Fruit fly (Drosophila melanogaster) whole organism, embryonic: Measurements from ENCODE around the gene CG32187.

ENCODE experiments used
- ATbp ChIP-seq: fragments of 200-800 bp; sonication (Bioruptor generic); optimal IDR thresholded peaks from 2 replicates; lab custom pipeline; 2017; ENCODE audit warnings: missing biosample characterization, mild to moderate bottlenecking, missing genetic modification characterization, missing genetic modification reagents
- Bteb2 ChIP-seq: fragments of 200-800 bp; sonication (Bioruptor generic); optimal IDR thresholded peaks from 2 replicates; lab custom pipeline; 2016; ENCODE audit warnings: missing biosample characterization, missing genetic modification characterization
- CG1024 ChIP-seq: fragments of 200-800 bp; sonication (Bioruptor generic); IDR thresholded peaks from 2 replicates; pipeline ENCODE4 v1.3.6; 2022; ENCODE audit warnings: missing biosample characterization, missing genetic modification characterization
- CG10462 ChIP-seq: fragments of 200-800 bp; sonication (Bioruptor generic); optimal IDR thresholded peaks from 2 replicates; lab custom pipeline; 2016; ENCODE audit warnings: missing biosample characterization, missing genetic modification characterization
- CG12659 ChIP-seq: fragments of 200-800 bp; sonication (Bioruptor generic); optimal IDR thresholded peaks from 3 replicates; lab custom pipeline; 2017; ENCODE audit warnings: mild to moderate bottlenecking, missing biosample characterization, missing genetic modification reagents, missing genetic modification characterization
- CG13123 ChIP-seq: fragments of 200-800 bp; sonication (Bioruptor generic); optimal IDR thresholded peaks from 2 replicates; lab custom pipeline; 2016; ENCODE audit warnings: missing biosample characterization, missing genetic modification characterization
- CG13894 ChIP-seq: fragments of 200-800 bp; sonication (Bioruptor generic); optimal IDR thresholded peaks from 3 replicates; lab custom pipeline; 2018; ENCODE audit warnings: missing biosample characterization, mild to moderate bottlenecking, missing genetic modification characterization, moderate library complexity
- CG15073 ChIP-seq: fragments of 200-800 bp; sonication (Bioruptor generic); optimal IDR thresholded peaks from 2 replicates; lab custom pipeline; 2016; ENCODE audit warnings: missing biosample characterization, missing genetic modification characterization
- CG18262 ChIP-seq: fragments of 200-800 bp; optimal IDR thresholded peaks from 3 replicates; lab custom pipeline; 2019; ENCODE audit warnings: missing biosample characterization, mild to moderate bottlenecking, missing genetic modification characterization, moderate library complexity
- CG2116 ChIP-seq: fragments of 200-800 bp; sonication (Bioruptor generic); optimal IDR thresholded peaks from 3 replicates; lab custom pipeline; 2018; ENCODE audit warnings: missing biosample characterization, mild to moderate bottlenecking, missing genetic modification characterization
- CG2202 ChIP-seq: fragments of 200-800 bp; sonication (Bioruptor generic); optimal IDR thresholded peaks from 2 replicates; lab custom pipeline; 2018; ENCODE audit warnings: missing biosample characterization, mild to moderate bottlenecking, missing genetic modification characterization
- CG3163 ChIP-seq: fragments of 200-800 bp; sonication (Bioruptor generic); optimal IDR thresholded peaks from 3 replicates; lab custom pipeline; 2016; ENCODE audit warnings: missing biosample characterization, missing genetic modification characterization
- CG6683 ChIP-seq: fragments of 200-800 bp; sonication (Bioruptor generic); optimal IDR thresholded peaks from 2 replicates; lab custom pipeline; 2017; ENCODE audit warnings: missing biosample characterization, mild to moderate bottlenecking, missing genetic modification characterization, missing genetic modification reagents
- CG6689 ChIP-seq: fragments of 200-800 bp; sonication (Bioruptor generic); IDR thresholded peaks from 2 replicates; pipeline ENCODE4 v1.3.6; 2022; ENCODE audit warnings: missing biosample characterization, missing genetic modification characterization
- CG8765 ChIP-seq: fragments of 200-800 bp; sonication (Bioruptor generic); IDR thresholded peaks from 2 replicates; pipeline ENCODE4 v1.3.6; 2022; ENCODE audit warnings: missing biosample characterization, missing genetic modification characterization
- Dfd ChIP-seq, 2 experiments: fragments of >200 bp; optimal IDR thresholded peaks; 2 replicates each; lab custom pipeline; 2017; ENCODE audit warnings: missing biosample characterization in 2 of 2, missing genetic modification characterization in 2 of 2
- Dip3 ChIP-seq: fragments of 200-800 bp; sonication (Bioruptor generic); optimal IDR thresholded peaks from 3 replicates; lab custom pipeline; 2016; ENCODE audit warnings: missing biosample characterization, missing genetic modification characterization
- Fer3 ChIP-seq: fragments of 200-800 bp; sonication (Bioruptor generic); optimal IDR thresholded peaks from 2 replicates; lab custom pipeline; 2018; ENCODE audit warnings: missing biosample characterization, mild to moderate bottlenecking, missing genetic modification characterization, moderate library complexity
- HHEX ChIP-seq: fragments of 200-800 bp; sonication (Bioruptor generic); optimal IDR thresholded peaks from 3 replicates; lab custom pipeline; 2017; ENCODE audit warnings: missing biosample characterization, mild to moderate bottlenecking, missing genetic modification characterization, missing genetic modification reagents
- Hmr ChIP-seq: fragments of 200-800 bp; sonication (Bioruptor generic); optimal IDR thresholded peaks from 3 replicates; lab custom pipeline; 2017; ENCODE audit warnings: mild to moderate bottlenecking, missing biosample characterization, missing genetic modification reagents, missing genetic modification characterization
- Hr39 ChIP-seq: fragments of >200 bp; optimal IDR thresholded peaks from 2 replicates; lab custom pipeline; 2017
- Hr51 ChIP-seq, 2 experiments: fragments of 200-800 bp; sonication (Bioruptor generic); optimal IDR thresholded peaks; 2 replicates in 1 of 2; 3 replicates in 1 of 2; lab custom pipeline; 2016 to 2018; ENCODE audit warnings: missing biosample characterization in 2 of 2, missing genetic modification characterization in 2 of 2, mild to moderate bottlenecking in 1 of 2, moderate library complexity in 1 of 2
- MESR4 ChIP-seq: fragments of 200-800 bp; sonication (Bioruptor generic); optimal IDR thresholded peaks from 2 replicates; lab custom pipeline; 2018; ENCODE audit warnings: missing biosample characterization, mild to moderate bottlenecking, missing genetic modification characterization, moderate library complexity
- Optix ChIP-seq: fragments of 200-800 bp; sonication (Bioruptor generic); IDR thresholded peaks from 3 replicates; pipeline ENCODE4 v1.3.6; 2022; ENCODE audit warnings: missing biosample characterization, missing genetic modification characterization
- Spps ChIP-seq: fragments of 200-800 bp; sonication (Bioruptor generic); optimal IDR thresholded peaks from 2 replicates; lab custom pipeline; 2018; ENCODE audit warnings: missing biosample characterization, mild to moderate bottlenecking, missing genetic modification characterization
- Sry-β ChIP-seq: fragments of 200-800 bp; sonication (Bioruptor generic); optimal IDR thresholded peaks from 2 replicates; lab custom pipeline; 2018; ENCODE audit warnings: missing biosample characterization, mild to moderate bottlenecking, missing genetic modification characterization, moderate library complexity
- bowl ChIP-seq: fragments of 200-800 bp; sonication (Bioruptor generic); IDR thresholded peaks from 2 replicates; pipeline ENCODE4 v1.3.6; 2022; ENCODE audit warnings: missing biosample characterization, missing genetic modification characterization
- cas ChIP-seq: fragments of 200-800 bp; sonication (Bioruptor generic); IDR thresholded peaks from 2 replicates; pipeline ENCODE4 v1.3.6; 2022; ENCODE audit warnings: missing biosample characterization, missing genetic modification characterization
- chinmo ChIP-seq: fragments of 200-800 bp; sonication (Bioruptor generic); IDR thresholded peaks from 4 replicates; pipeline ENCODE4 v1.3.6; 2022; ENCODE audit warnings: missing biosample characterization, missing genetic modification characterization; ENCODE audit not compliant: partially characterized antibody
- crp ChIP-seq, 2 experiments: fragments of 200-800 bp; sonication (Bioruptor generic); optimal IDR thresholded peaks; 2 replicates in 1 of 2; 3 replicates in 1 of 2; lab custom pipeline; 2017; ENCODE audit warnings: missing biosample characterization in 2 of 2, missing genetic modification characterization in 2 of 2, mild to moderate bottlenecking in 1 of 2, moderate library complexity in 1 of 2
- cwo ChIP-seq: fragments of 200-800 bp; sonication (Bioruptor generic); optimal IDR thresholded peaks from 3 replicates; lab custom pipeline; 2017; ENCODE audit warnings: missing biosample characterization, missing genetic modification characterization, mild to moderate bottlenecking, moderate library complexity, missing genetic modification reagents
- emc ChIP-seq: fragments of 200-800 bp; sonication (Bioruptor generic); optimal IDR thresholded peaks from 2 replicates; lab custom pipeline; 2016; ENCODE audit warnings: missing biosample characterization, missing genetic modification characterization
- eyg ChIP-seq: fragments of 200-800 bp; sonication (Bioruptor generic); optimal IDR thresholded peaks from 3 replicates; lab custom pipeline; 2016; ENCODE audit warnings: missing biosample characterization, missing genetic modification characterization
- fd3F ChIP-seq: fragments of 200-800 bp; sonication (Bioruptor generic); optimal IDR thresholded peaks from 2 replicates; lab custom pipeline; 2018; ENCODE audit warnings: missing biosample characterization, mild to moderate bottlenecking, missing genetic modification characterization, moderate library complexity
- gfzf ChIP-seq: fragments of 200-800 bp; sonication (Bioruptor generic); optimal IDR thresholded peaks from 2 replicates; lab custom pipeline; 2016; ENCODE audit warnings: missing biosample characterization, mild to moderate bottlenecking, missing genetic modification characterization, moderate library complexity
- grau ChIP-seq: fragments of 200-800 bp; optimal IDR thresholded peaks from 3 replicates; lab custom pipeline; 2019; ENCODE audit warnings: missing biosample characterization, mild to moderate bottlenecking, missing genetic modification characterization, moderate library complexity
- grn ChIP-seq: fragments of 200-800 bp; sonication (Bioruptor generic); optimal IDR thresholded peaks from 3 replicates; lab custom pipeline; 2017; ENCODE audit warnings: missing biosample characterization, missing genetic modification characterization
- h ChIP-seq: fragments of >200 bp; optimal IDR thresholded peaks from 2 replicates; lab custom pipeline; 2017
- ind ChIP-seq: fragments of 200-800 bp; sonication (Bioruptor generic); optimal IDR thresholded peaks from 3 replicates; lab custom pipeline; 2016; ENCODE audit warnings: missing biosample characterization, missing genetic modification characterization
- insv ChIP-seq, 2 experiments: fragments of 200-800 bp; sonication (Bioruptor generic); optimal IDR thresholded peaks; 3 replicates each; lab custom pipeline; 2016 to 2018; ENCODE audit warnings: missing biosample characterization in 2 of 2, missing genetic modification characterization in 2 of 2
- jing ChIP-seq: fragments of 200-800 bp; sonication (Bioruptor generic); optimal IDR thresholded peaks from 2 replicates; lab custom pipeline; 2018; ENCODE audit warnings: missing biosample characterization, mild to moderate bottlenecking, missing genetic modification characterization
- kah ChIP-seq: fragments of 200-800 bp; sonication (Bioruptor generic); optimal IDR thresholded peaks from 2 replicates; lab custom pipeline; 2018; ENCODE audit warnings: missing biosample characterization, mild to moderate bottlenecking, missing genetic modification characterization
- lov ChIP-seq, 2 experiments: fragments of 200-800 bp in 1 of 2; fragments of >200 bp in 1 of 2; sonication (Bioruptor generic) in 1 of 2; IDR thresholded peaks in 1 of 2; optimal IDR thresholded peaks in 1 of 2; 2 replicates in 1 of 2; 3 replicates in 1 of 2; pipeline versions ENCODE4 v1.3.6 to Lab custom; 2017 to 2022; ENCODE audit warnings: missing biosample characterization in 1 of 2, missing genetic modification characterization in 1 of 2
- nau ChIP-seq: fragments of 200-800 bp; sonication (Bioruptor generic); optimal IDR thresholded peaks from 3 replicates; lab custom pipeline; 2017; ENCODE audit warnings: missing biosample characterization, mild to moderate bottlenecking, missing genetic modification characterization, missing genetic modification reagents
- org-1 ChIP-seq: fragments of 200-800 bp; sonication (Bioruptor generic); optimal IDR thresholded peaks from 2 replicates; lab custom pipeline; 2017; ENCODE audit warnings: missing biosample characterization, missing genetic modification characterization
- rib ChIP-seq: fragments of 200-800 bp; sonication (Bioruptor generic); IDR thresholded peaks from 2 replicates; pipeline ENCODE4 v1.3.6; 2022; ENCODE audit warnings: missing biosample characterization, missing genetic modification characterization
- slbo ChIP-seq: fragments of 200-800 bp; sonication (Bioruptor generic); IDR thresholded peaks from 2 replicates; pipeline ENCODE4 v1.3.6; 2022; ENCODE audit warnings: missing biosample characterization, missing genetic modification characterization
- slou ChIP-seq: fragments of 200-800 bp; sonication (Bioruptor generic); optimal IDR thresholded peaks from 3 replicates; lab custom pipeline; 2016; ENCODE audit warnings: missing biosample characterization, missing genetic modification characterization
- so ChIP-seq: fragments of 200-800 bp; sonication (Bioruptor generic); IDR thresholded peaks from 3 replicates; pipeline ENCODE4 v1.3.6; 2022; ENCODE audit warnings: missing biosample characterization, missing genetic modification characterization
- trem ChIP-seq: fragments of 200-800 bp; optimal IDR thresholded peaks from 3 replicates; lab custom pipeline; 2019; ENCODE audit warnings: missing biosample characterization, mild to moderate bottlenecking, missing genetic modification characterization, moderate library complexity
- vvl ChIP-seq: fragments of 200-800 bp; sonication (Bioruptor generic); IDR thresholded peaks from 2 replicates; pipeline ENCODE4 v1.3.6; 2022; ENCODE audit warnings: missing biosample characterization, missing genetic modification characterization
- zen2 ChIP-seq: fragments of 200-800 bp; sonication (Bioruptor generic); IDR thresholded peaks from 3 replicates; pipeline ENCODE4 v1.3.6; 2022; ENCODE audit warnings: missing biosample characterization, missing genetic modification characterization; ENCODE audit not compliant: partially characterized antibody

Gene CG32187

DNA sequence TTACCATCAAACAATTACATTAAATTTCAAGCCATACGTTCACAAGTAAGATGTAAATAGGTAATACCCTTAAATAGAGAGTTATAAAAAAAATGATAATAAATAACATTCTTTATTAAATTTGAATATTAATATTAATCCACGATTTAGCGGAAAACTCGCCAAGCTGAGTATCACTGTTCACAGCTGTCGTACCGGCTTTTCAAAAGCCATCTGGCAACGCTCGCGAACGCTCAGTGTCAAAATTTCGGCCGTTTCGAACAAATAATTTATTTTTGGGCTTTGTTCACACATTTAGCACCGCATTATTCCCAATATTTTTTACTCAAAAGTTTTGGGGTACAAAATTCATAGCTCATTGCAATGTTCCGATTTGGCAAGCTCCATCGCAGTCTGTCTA is 43.4 kb upstream of the CG32187 start, which contains the start of gene TrpRS-m (continued):
- TF ChIP-seq crp (GFP tag; optimal IDR thresholded peaks at IDR 0.05; lab: Kevin White, UChicago) (peak; percentile 18 to 85), cwo (GFP tag; lab: Kevin White, UChicago) (no peak), vvl (no peak), trem (tag; lab: Kevin White, UChicago) (peak; percentile 7), kah (GFP tag; lab: Kevin White, UChicago) (peak; percentile 8), Hmr (GFP tag; lab: Kevin White, UChicago) (no peak), MESR4 (GFP tag; lab: Kevin White, UChicago) (peak; percentile 19), Bteb2 (GFP tag; lab: Kevin White, UChicago) (no peak), slou (GFP tag; lab: Kevin White, UChicago) (no peak), Sry-β (GFP tag; lab: Kevin White, UChicago) (peak; percentile 92), Hr51 (GFP tag; optimal IDR thresholded peaks at IDR 0.05; lab: Kevin White, UChicago) (no peak), CG13894 (tag; lab: Kevin White, UChicago) (no peak), CG8765 (no peak), insv (GFP tag; optimal IDR thresholded peaks at IDR 0.05; lab: Kevin White, UChicago) (no peak), CG10462 (no peak), emc (GFP tag; lab: Kevin White, UChicago) (no peak), Hr39 (no peak), CG1024 (no peak), bowl (GFP tag; lab: Robert Waterston, UW) (no peak), cas (GFP tag; lab: Robert Waterston, UW) (no peak), ATbp (GFP tag; lab: Kevin White, UChicago) (no peak), CG15073 (GFP tag; lab: Kevin White, UChicago) (no peak), CG3163 (GFP tag; lab: Kevin White, UChicago) (no peak), org-1 (GFP tag; lab: Kevin White, UChicago) (no peak), nau (GFP tag; lab: Kevin White, UChicago) (no peak), Spps (no peak), lov (optimal IDR thresholded peaks at IDR 0.05; lab: Kevin White, UChicago) (no peak), lov (GFP tag; IDR thresholded peaks at IDR 0.05; lab: Robert Waterston, UW) (no peak), slbo (no peak), h (lab: Kevin White, UChicago) (no peak), rib (GFP tag; lab: Robert Waterston, UW) (no peak), grn (GFP tag; lab: Kevin White, UChicago) (no peak), CG18262 (tag; lab: Kevin White, UChicago) (no peak), CG2116 (GFP tag; lab: Kevin White, UChicago) (peak; percentile 14), Fer3 (tag; lab: Kevin White, UChicago) (no peak), so (GFP tag; lab: Robert Waterston, UW) (no peak), HHEX (GFP tag; lab: Kevin White, UChicago) (no peak), Dip3 (GFP tag; lab: Kevin White, UChicago) (no peak), CG2202 (tag; lab: Kevin White, UChicago) (no peak), CG6689 (no peak), gfzf (GFP tag; lab: Kevin White, UChicago) (no peak), CG12659 (GFP tag; lab: Kevin White, UChicago) (peak; percentile 5), fd3F (GFP tag; lab: Kevin White, UChicago) (no peak), CG13123 (GFP tag; lab: Kevin White, UChicago) (no peak), grau (tag; lab: Kevin White, UChicago) (peak; percentile 30), zen2 (no peak), Optix (no peak), CG6683 (no peak), Dfd (GFP tag; optimal IDR thresholded peaks at IDR 0.05; lab: Kevin White, UChicago) (no peak), ind (GFP tag; lab: Kevin White, UChicago) (no peak), eyg (no peak), jing (no peak), chinmo (no peak)
